Worm (Caenorhabditis elegans) whole organism, L1 larva: ENCODE data around the gene math-24.

Experiments used
- F16B12.6 ChIP-seq: fragments of 150-350 bp; optimal IDR thresholded peaks from 2 replicates; lab custom pipeline; 2014; ENCODE audit warnings: missing biosample characterization, missing genetic modification characterization
- Y116A8C.19 ChIP-seq: sonication (generic microtip); optimal IDR thresholded peaks from 2 replicates; lab custom pipeline; 2016; ENCODE audit warnings: missing compliant biosample characterization, missing genetic modification characterization, borderline replicate concordance
- alr-1 ChIP-seq: fragments of 200-800 bp; sonication (Bioruptor generic); optimal IDR thresholded peaks from 2 replicates; lab custom pipeline; 2018; ENCODE audit warnings: borderline replicate concordance, mild to moderate bottlenecking, missing genetic modification characterization, missing compliant biosample characterization
- ceh-63 ChIP-seq: fragments of 200-800 bp; sonication (Bioruptor generic); optimal IDR thresholded peaks from 2 replicates; lab custom pipeline; 2018; ENCODE audit warnings: mild to moderate bottlenecking, missing genetic modification characterization, missing compliant biosample characterization
- ceh-82 ChIP-seq, 3 experiments: fragments of 150-350 bp in 1 of 3; sonication (generic microtip) in 2 of 3; optimal IDR thresholded peaks; 2 replicates each; lab custom pipeline; 2014 to 2017; ENCODE audit warnings: missing biosample characterization in 3 of 3, missing genetic modification characterization in 3 of 3
- ceh-88 ChIP-seq: fragments of 200-800 bp; sonication (Bioruptor generic); IDR thresholded peaks from 2 replicates; pipeline ENCODE4 v1.3.6; 2022; ENCODE audit warnings: missing genetic modification characterization, missing compliant biosample characterization
- ces-1 ChIP-seq: fragments of 150-350 bp; optimal IDR thresholded peaks from 2 replicates; lab custom pipeline; 2014; ENCODE audit warnings: missing biosample characterization, missing genetic modification reagents, missing genetic modification characterization
- efl-1 ChIP-seq, 4 experiments: fragments of 150-350 bp; optimal IDR thresholded peaks in 3 of 4; peaks in 1 of 4; 1 replicate in 1 of 4; 2 replicates in 3 of 4; lab custom pipeline; 2014; ENCODE audit warnings: missing biosample characterization in 2 of 4, missing genetic modification characterization in 2 of 4, missing genetic modification reagents in 2 of 4
- egl-27 ChIP-seq, 2 experiments: fragments of 150-350 bp in 1 of 2; sonication (generic microtip); optimal IDR thresholded peaks; 3 replicates each; lab custom pipeline; 2017 to 2018; ENCODE audit warnings: missing biosample characterization in 2 of 2, missing genetic modification characterization in 2 of 2, missing genetic modification reagents in 2 of 2
- elt-2 ChIP-seq: sonication (generic microtip); optimal IDR thresholded peaks from 2 replicates; lab custom pipeline; 2016; ENCODE audit warnings: missing genetic modification characterization, mild to moderate bottlenecking, inconsistent platforms, missing compliant biosample characterization, missing genetic modification reagents
- ets-5 ChIP-seq: fragments of 200-800 bp; sonication (Bioruptor generic); IDR thresholded peaks from 2 replicates; pipeline ENCODE4 v1.3.6; 2022; ENCODE audit warnings: missing genetic modification characterization, missing compliant biosample characterization
- fkh-10 ChIP-seq: sonication (generic microtip); optimal IDR thresholded peaks from 2 replicates; lab custom pipeline; 2017; ENCODE audit warnings: missing biosample characterization, missing genetic modification reagents, missing genetic modification characterization
- fkh-8 ChIP-seq: sonication (generic microtip); optimal IDR thresholded peaks from 2 replicates; lab custom pipeline; 2016; ENCODE audit warnings: mild to moderate bottlenecking, missing genetic modification characterization, missing compliant biosample characterization
- grh-1 ChIP-seq: fragments of 200-800 bp; sonication (Bioruptor generic); IDR thresholded peaks from 2 replicates; pipeline ENCODE4 v1.3.6; 2022; ENCODE audit warnings: missing genetic modification reagents, missing genetic modification characterization, missing compliant biosample characterization
- isw-1 ChIP-seq: fragments of 200-800 bp; sonication (Bioruptor generic); IDR thresholded peaks from 2 replicates; pipeline ENCODE4 v1.3.6; 2022; ENCODE audit warnings: missing genetic modification characterization, missing compliant biosample characterization
- jun-1 ChIP-seq: fragments of 150-350 bp; optimal IDR thresholded peaks from 2 replicates; lab custom pipeline; 2014; ENCODE audit warnings: missing biosample characterization, missing genetic modification reagents, missing genetic modification characterization
- lin-14 ChIP-seq: fragments of 200-800 bp; sonication (Bioruptor generic); optimal IDR thresholded peaks from 2 replicates; lab custom pipeline; 2018; ENCODE audit warnings: mild to moderate bottlenecking, missing genetic modification characterization, moderate library complexity, missing compliant biosample characterization
- lin-39 ChIP-seq: fragments of 150-350 bp; optimal IDR thresholded peaks from 2 replicates; lab custom pipeline; 2014; ENCODE audit warnings: missing biosample characterization, missing genetic modification reagents, missing genetic modification characterization
- lir-3 ChIP-seq: sonication (generic microtip); optimal IDR thresholded peaks from 2 replicates; lab custom pipeline; 2016; ENCODE audit warnings: mild to moderate bottlenecking, missing genetic modification characterization, moderate library complexity, missing compliant biosample characterization; ENCODE audit not compliant: poor library complexity
- lsy-2 ChIP-seq, 2 experiments: fragments of 150-350 bp; optimal IDR thresholded peaks; 2 replicates each; lab custom pipeline; 2014; ENCODE audit warnings: missing biosample characterization in 2 of 2, missing genetic modification characterization in 2 of 2
- mef-2 ChIP-seq: fragments of 150-350 bp; optimal IDR thresholded peaks from 2 replicates; lab custom pipeline; 2014; ENCODE audit warnings: missing biosample characterization, missing genetic modification characterization
- nhr-237 ChIP-seq: fragments of 150-350 bp; optimal IDR thresholded peaks from 2 replicates; lab custom pipeline; 2014; ENCODE audit warnings: missing biosample characterization, missing genetic modification characterization
- nhr-76 ChIP-seq: sonication (generic microtip); optimal IDR thresholded peaks from 2 replicates; lab custom pipeline; 2017; ENCODE audit warnings: missing biosample characterization, missing genetic modification characterization
- nhr-84 ChIP-seq: sonication (generic microtip); optimal IDR thresholded peaks from 2 replicates; lab custom pipeline; 2017; ENCODE audit warnings: missing biosample characterization, missing genetic modification characterization
- nhr-85 ChIP-seq: sonication (generic microtip); peaks from one replicate; lab custom pipeline; 2016; ENCODE audit warnings: missing genetic modification characterization, inconsistent platforms, missing compliant biosample characterization
- nhr-90 ChIP-seq: sonication (generic microtip); optimal IDR thresholded peaks from 2 replicates; lab custom pipeline; 2016; ENCODE audit warnings: mild to moderate bottlenecking, missing genetic modification characterization, missing compliant biosample characterization; ENCODE audit not compliant: poor library complexity
- pqm-1 ChIP-seq: sonication (generic microtip); optimal IDR thresholded peaks from 3 replicates; lab custom pipeline; 2017; ENCODE audit warnings: missing biosample characterization, missing genetic modification characterization
- snu-23 ChIP-seq: sonication (generic microtip); optimal IDR thresholded peaks from 2 replicates; lab custom pipeline; 2016; ENCODE audit warnings: missing genetic modification characterization, missing compliant biosample characterization
- sptf-1 ChIP-seq: fragments of 150-350 bp; optimal IDR thresholded peaks from 2 replicates; lab custom pipeline; 2014; ENCODE audit warnings: missing biosample characterization, missing genetic modification characterization
- sup-37 ChIP-seq: fragments of 200-800 bp; sonication (Bioruptor generic); optimal IDR thresholded peaks from 2 replicates; lab custom pipeline; 2018; ENCODE audit warnings: mild to moderate bottlenecking, missing genetic modification characterization, missing compliant biosample characterization
- swsn-7 ChIP-seq: sonication (generic microtip); optimal IDR thresholded peaks from 2 replicates; lab custom pipeline; 2016; ENCODE audit warnings: missing genetic modification characterization, missing compliant biosample characterization
- tbx-2 ChIP-seq: sonication (generic microtip); optimal IDR thresholded peaks from 2 replicates; lab custom pipeline; 2016; ENCODE audit warnings: missing genetic modification characterization, missing compliant biosample characterization
- zip-4 ChIP-seq: fragments of 200-800 bp; sonication (Bioruptor generic); optimal IDR thresholded peaks from 2 replicates; lab custom pipeline; 2018; ENCODE audit warnings: mild to moderate bottlenecking, missing genetic modification characterization, moderate library complexity, missing compliant biosample characterization
- ztf-11 ChIP-seq, 2 experiments: sonication (generic microtip); optimal IDR thresholded peaks; 2 replicates each; lab custom pipeline; 2016 to 2017; ENCODE audit warnings: missing genetic modification characterization in 2 of 2, missing biosample characterization in 1 of 2, missing compliant biosample characterization in 1 of 2

math-24 gene

DNA sequence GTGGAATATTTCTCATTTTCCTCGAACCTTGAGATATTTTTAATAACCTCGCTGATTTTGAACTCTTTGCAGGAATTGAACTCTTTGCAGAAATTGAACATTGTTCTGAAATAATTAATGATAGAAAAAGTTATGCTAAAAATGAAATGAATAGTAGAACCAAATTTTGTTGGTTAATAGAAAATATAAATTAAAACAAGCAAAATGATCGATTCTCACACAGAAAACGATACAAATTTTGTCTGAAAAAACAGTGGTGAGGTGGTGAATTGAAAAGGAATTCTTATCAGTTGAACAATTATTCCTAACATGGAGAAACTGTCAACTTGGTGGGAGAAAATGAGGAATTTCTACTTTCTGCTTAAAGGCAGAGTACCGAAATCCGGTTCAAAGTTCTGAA lies 15.4 kb upstream of the math-24 start, which contains the start of gene math-6:
Gene math-6, minus strand, starts transcription at position 101 of the 400 bp plus-strand sequence.
- TF ChIP-seq elt-2 (tag; lab: Kevin White, UChicago) (no peak), ztf-11 (tag; optimal IDR thresholded peaks at IDR 0.05; lab: Kevin White, UChicago) (no peak), ceh-82 (tag; optimal IDR thresholded peaks at IDR 0.05; lab: Kevin White, UChicago) (no peak), nhr-237 (tag; lab: Kevin White, UChicago) (no peak), lin-39 (no peak), ces-1 (no peak), nhr-90 (tag; lab: Kevin White, UChicago) (no peak), mef-2 (tag; lab: Kevin White, UChicago) (no peak), sup-37 (GFP tag; lab: Kevin White, UChicago) (no peak), fkh-8 (tag; lab: Kevin White, UChicago) (no peak), jun-1 (tag; lab: Kevin White, UChicago) (no peak), lsy-2 (tag; optimal IDR thresholded peaks at IDR 0.05; lab: Kevin White, UChicago) (no peak), ceh-63 (GFP tag; lab: Kevin White, UChicago) (no peak), ceh-88 (GFP tag; lab: Robert Waterston, UW) (no peak), isw-1 (GFP tag; lab: Robert Waterston, UW) (no peak), F16B12.6 (tag; lab: Kevin White, UChicago) (no peak), sptf-1 (tag; lab: Kevin White, UChicago) (no peak), zip-4 (GFP tag; lab: Kevin White, UChicago) (no peak)
- TF ChIP-seq, all 84 proteins: peak for 0

DNA sequence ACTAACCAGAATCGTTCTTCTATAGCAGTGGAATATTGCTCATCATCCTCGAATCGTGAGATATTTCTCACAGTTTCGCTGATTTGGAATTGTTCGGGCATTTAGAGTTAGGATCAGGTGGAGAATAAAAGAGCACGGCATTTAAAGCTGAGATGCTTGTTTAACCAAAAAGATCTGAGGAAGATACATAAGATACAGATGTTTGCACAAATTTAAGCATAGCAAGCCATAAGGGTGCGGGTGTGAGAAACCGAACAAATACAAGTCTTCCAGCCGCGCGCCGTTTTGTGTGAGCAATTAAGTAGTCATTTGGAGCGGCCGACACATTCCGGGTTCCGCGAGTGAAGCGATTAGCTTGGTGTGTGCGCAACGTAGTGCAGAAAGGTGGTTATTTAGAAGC lies 13.7 kb upstream of the math-24 start, which contains the start of gene math-7:
Gene math-7, minus strand, starts transcription at position 101 of the 400 bp plus-strand sequence.
- TF ChIP-seq nhr-85 (no peak), lin-14 (GFP tag; lab: Kevin White, UChicago) (no peak), tbx-2 (tag; lab: Kevin White, UChicago) (no peak), egl-27 (tag; optimal IDR thresholded peaks at IDR 0.05; lab: Kevin White, UChicago) (no peak), lir-3 (tag; lab: Kevin White, UChicago) (no peak), elt-2 (tag; lab: Kevin White, UChicago) (no peak), fkh-8 (tag; lab: Kevin White, UChicago) (no peak), ceh-88 (GFP tag; lab: Robert Waterston, UW) (no peak), nhr-84 (tag; lab: Kevin White, UChicago) (no peak), alr-1 (tag; lab: Kevin White, UChicago) (no peak), ets-5 (GFP tag; lab: Robert Waterston, UW) (no peak), snu-23 (GFP tag; lab: Kevin White, UChicago) (no peak)

DNA sequence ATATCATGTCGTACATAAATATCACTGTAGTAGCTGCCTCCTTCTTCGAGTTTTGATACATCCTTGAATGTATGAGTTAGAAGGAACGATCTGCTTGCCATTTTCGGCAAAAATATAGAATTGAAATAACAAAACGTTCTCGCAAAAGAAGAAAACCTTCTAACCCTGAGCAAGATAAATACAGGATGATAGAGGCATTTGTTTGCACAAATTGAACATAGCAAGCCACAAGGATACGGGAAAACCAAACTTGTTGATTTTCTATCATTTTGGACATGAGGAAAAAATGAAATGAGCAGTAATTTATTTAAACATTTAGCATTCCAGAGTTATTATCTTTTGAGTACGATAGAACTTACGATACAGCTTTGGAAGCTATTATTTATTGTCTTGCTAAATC lies 11.0 kb upstream of the math-24 start, which contains the start of gene math-8:
Gene math-8, minus strand, starts transcription at position 101 of the 400 bp plus-strand sequence.
- TF ChIP-seq Y116A8C.19 (tag; lab: Kevin White, UChicago): no peak
- TF ChIP-seq nhr-76 (tag; lab: Kevin White, UChicago): no peak
- no peak for TF ChIP-seq fkh-10 (GFP tag; lab: Kevin White, UChicago)
- no peak for TF ChIP-seq swsn-7 (tag; lab: Kevin White, UChicago)
- TF ChIP-seq grh-1: no peak
- TF ChIP-seq, all 84 proteins: peak for 0

DNA sequence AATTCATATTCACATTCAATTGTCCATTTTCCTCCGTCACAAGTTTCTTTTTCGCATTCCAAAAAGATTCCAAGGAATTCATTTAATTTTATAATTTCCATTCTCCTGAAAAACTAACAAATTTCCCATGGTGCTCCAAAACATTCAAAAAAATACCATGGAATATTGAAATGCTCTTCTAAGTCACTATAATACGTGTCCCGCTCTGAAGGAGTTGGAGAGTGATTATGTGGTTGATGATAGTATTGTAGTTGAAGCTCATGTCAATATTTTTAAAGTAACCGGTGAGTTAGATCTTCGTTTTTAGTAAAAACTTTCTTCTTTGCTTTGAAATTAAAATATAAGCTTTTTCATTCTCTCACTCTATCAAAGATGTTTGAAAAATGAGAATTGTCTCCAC lies 9.4 kb upstream of the math-24 start, which contains the start of gene math-9:
Gene math-9, minus strand, starts transcription at position 101 of the 400 bp plus-strand sequence.
- TF ChIP-seq efl-1 (optimal IDR thresholded peaks at IDR 0.05; lab: Kevin White, UChicago) (no peak), efl-1 (GFP tag; optimal IDR thresholded peaks at IDR 0.05 in 1 of 2; lab: Kevin White, UChicago) (peak in 1 of 2 experiments; percentile 45), fkh-8 (tag; lab: Kevin White, UChicago) (no peak), pqm-1 (tag; lab: Kevin White, UChicago) (no peak)
